Fruit fly (Drosophila melanogaster) whole organism, wandering third instar larva: ENCODE data around the gene Drsl4.

Experiments used
- Dif ChIP-seq: fragments of 200-275, 200-300 bp; sonication (Bioruptor generic); optimal IDR thresholded peaks from 2 replicates; lab custom pipeline; 2018; ENCODE audit warnings: missing biosample characterization, missing genetic modification characterization; ENCODE audit not compliant: partially characterized antibody
- HLH106 ChIP-seq: fragments of 200-800 bp; optimal IDR thresholded peaks from 3 replicates; lab custom pipeline; 2019; ENCODE audit warnings: missing biosample characterization, mild to moderate bottlenecking, missing genetic modification characterization, moderate library complexity
- Hnf4 ChIP-seq: fragments of 200-800 bp; sonication (Bioruptor generic); optimal IDR thresholded peaks from 2 replicates; lab custom pipeline; 2016; ENCODE audit warnings: missing biosample characterization, mild to moderate bottlenecking, missing genetic modification characterization
- OdsH ChIP-seq: fragments of 200-800 bp; sonication (Bioruptor generic); optimal IDR thresholded peaks from 2 replicates; lab custom pipeline; 2016; ENCODE audit warnings: missing biosample characterization, mild to moderate bottlenecking, missing genetic modification characterization
- dl ChIP-seq, 2 experiments: fragments of 175-275, 200-275 bp in 1 of 2; fragments of 200-275 bp in 1 of 2; sonication (Bioruptor generic); optimal IDR thresholded peaks; lab custom pipeline; 2018; ENCODE audit warnings: mild to moderate bottlenecking in 2 of 2, missing biosample characterization in 2 of 2, missing genetic modification characterization in 2 of 2, moderate library complexity in 2 of 2; ENCODE audit not compliant: partially characterized antibody in 2 of 2, insufficient read depth in 1 of 2
- fru ChIP-seq: fragments of 200-800 bp; sonication (Bioruptor generic); optimal IDR thresholded peaks from 3 replicates; lab custom pipeline; 2016; ENCODE audit warnings: missing biosample characterization, mild to moderate bottlenecking, missing genetic modification characterization
- lola ChIP-seq: fragments of >200 bp; optimal IDR thresholded peaks from 2 replicates; lab custom pipeline; 2017; ENCODE audit warnings: missing biosample characterization, missing genetic modification characterization
- pan ChIP-seq: fragments of >200 bp; optimal IDR thresholded peaks from 2 replicates; lab custom pipeline; 2017
- psq ChIP-seq: fragments of 200-800 bp; sonication (Bioruptor generic); optimal IDR thresholded peaks from 3 replicates; lab custom pipeline; 2017; ENCODE audit warnings: missing biosample characterization, mild to moderate bottlenecking, missing genetic modification characterization, moderate library complexity
- woc ChIP-seq: sonication (Bioruptor generic); optimal IDR thresholded peaks from 2 replicates; lab custom pipeline; 2016; ENCODE audit warnings: missing biosample characterization, mild to moderate bottlenecking, missing genetic modification characterization

- no peak for TF ChIP-seq HLH106 (tag; lab: Kevin White, UChicago)
- no peak for TF ChIP-seq psq (GFP tag; lab: Kevin White, UChicago)
- no peak for TF ChIP-seq woc (GFP tag; lab: Kevin White, UChicago)
- TF ChIP-seq pan (lab: Kevin White, UChicago), result no peak
- no peak for TF ChIP-seq OdsH
- TF ChIP-seq fru, result no peak
- TF ChIP-seq dl (GFP tag; optimal IDR thresholded peaks at IDR 0.05; lab: Kevin White, UChicago; ENCODE audit: insufficient read depth in 1 of 2, partially characterized antibody in 2 of 2), result peak; percentile 57 to 68
- TF ChIP-seq lola (GFP tag; lab: Kevin White, UChicago), result no peak
- peak; percentile 96 for TF ChIP-seq Dif (GFP tag; lab: Kevin White, UChicago)
- TF ChIP-seq Hnf4 (GFP tag; lab: Kevin White, UChicago), result no peak
Observed at dm6 chr3L:3334784-3335183, 19.4 kb downstream of the Drsl4 start, which contains the start of gene CG14969.
